Worm (Caenorhabditis elegans) whole organism, early embryonic: ENCODE measurements around the gene col-162.

ENCODE experiments used
- B0310.2 ChIP-seq: sonication (generic microtip); optimal IDR thresholded peaks from 2 replicates; lab custom pipeline; 2016; ENCODE audit warnings: mild to moderate bottlenecking, missing genetic modification characterization, missing compliant biosample characterization
- ama-1 ChIP-seq: fragments of 150-350 bp; optimal IDR thresholded peaks from 2 replicates; lab custom pipeline; 2014
- ets-7 ChIP-seq: sonication (generic microtip); optimal IDR thresholded peaks from 2 replicates; lab custom pipeline; 2016; ENCODE audit warnings: missing genotype, missing genetic modification characterization, missing compliant biosample characterization
- sea-1 ChIP-seq: fragments of 200-800 bp; sonication (Bioruptor generic); conservative IDR thresholded peaks from 2 replicates; pipeline ENCODE4 v1.3.6; 2022; ENCODE audit warnings: missing genetic modification characterization, missing compliant biosample characterization
- tbx-11 ChIP-seq: fragments of 200-800 bp; sonication (Bioruptor generic); IDR thresholded peaks from 2 replicates; pipeline ENCODE4 v1.3.6; 2022; ENCODE audit warnings: missing genetic modification characterization, missing compliant biosample characterization

DNA sequence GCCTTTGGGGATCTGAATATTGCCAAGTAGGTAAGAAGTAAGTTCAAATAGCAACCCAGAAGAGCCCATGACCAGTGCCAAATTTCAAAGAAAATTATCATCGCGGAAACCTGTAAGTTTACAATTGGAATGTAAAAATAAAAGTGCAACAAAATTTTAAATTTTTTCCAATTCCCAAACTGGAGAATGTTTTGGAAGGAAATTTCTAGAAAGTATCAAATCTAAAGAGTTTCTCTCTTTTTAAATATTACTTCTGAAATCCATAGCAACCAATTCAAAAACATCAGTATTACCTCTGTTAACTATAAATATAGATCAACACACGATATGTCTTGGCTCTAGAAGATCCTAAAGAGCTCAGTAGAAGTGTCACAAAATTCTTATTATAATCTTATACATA lies 13.1 kb upstream of the col-162 start, which contains the start of gene srd-19:
- TF ChIP-seq sea-1 (GFP tag; lab: Robert Waterston, UW) (no peak), ama-1 (no peak), ets-7 (no peak), B0310.2 (tag; lab: Kevin White, UChicago) (no peak), tbx-11 (GFP tag; lab: Robert Waterston, UW) (no peak)
